Worm (Caenorhabditis elegans) whole organism, late embryonic: ENCODE data around the gene ceh-14.

Source experiments
- ahr-1 ChIP-seq: sonication (generic microtip); optimal IDR thresholded peaks from 2 replicates; lab custom pipeline; 2016; ENCODE audit warnings: missing genetic modification characterization, missing compliant biosample characterization
- ceh-31 ChIP-seq: sonication (generic microtip); optimal IDR thresholded peaks from 2 replicates; lab custom pipeline; 2016; ENCODE audit warnings: missing genetic modification characterization, missing compliant biosample characterization
- ets-4 ChIP-seq: sonication (generic microtip); optimal IDR thresholded peaks from 2 replicates; lab custom pipeline; 2016; ENCODE audit warnings: missing genetic modification characterization, missing compliant biosample characterization
- fax-1 ChIP-seq: sonication (generic microtip); optimal IDR thresholded peaks from 2 replicates; lab custom pipeline; 2016; ENCODE audit warnings: missing genotype, missing genetic modification characterization, missing compliant biosample characterization
- fkh-10 ChIP-seq: fragments of 150-350 bp; optimal IDR thresholded peaks from 2 replicates; lab custom pipeline; 2014; ENCODE audit warnings: missing biosample characterization, missing genetic modification reagents, missing genetic modification characterization
- hlh-15 ChIP-seq: sonication (generic microtip); optimal IDR thresholded peaks from 2 replicates; lab custom pipeline; 2016; ENCODE audit warnings: missing genetic modification characterization, missing compliant biosample characterization
- pha-2 ChIP-seq: sonication (generic microtip); optimal IDR thresholded peaks from 2 replicates; lab custom pipeline; 2017; ENCODE audit warnings: mild to moderate bottlenecking, missing genetic modification characterization, missing compliant biosample characterization
- sox-2 ChIP-seq: fragments of 200-800 bp; sonication (Bioruptor generic); IDR thresholded peaks from 2 replicates; pipeline ENCODE4 v1.3.6; 2022; ENCODE audit warnings: missing genetic modification reagents, missing genetic modification characterization, missing compliant biosample characterization
- tbx-7 ChIP-seq: sonication (generic microtip); optimal IDR thresholded peaks from 2 replicates; lab custom pipeline; 2016; ENCODE audit warnings: missing genotype, missing genetic modification characterization, missing compliant biosample characterization
- unc-3 ChIP-seq, 2 experiments: fragments of 200-800 bp in 1 of 2; sonication (Bioruptor generic) in 1 of 2; sonication (generic microtip) in 1 of 2; conservative IDR thresholded peaks in 1 of 2; optimal IDR thresholded peaks in 1 of 2; 2 replicates each; pipeline versions ENCODE4 v1.3.6 to Lab custom; 2016 to 2022; ENCODE audit warnings: missing compliant biosample characterization in 2 of 2, missing genetic modification characterization in 2 of 2, missing genetic modification reagents in 1 of 2
- unc-55 ChIP-seq: sonication (generic microtip); optimal IDR thresholded peaks from 2 replicates; lab custom pipeline; 2017; ENCODE audit warnings: missing biosample characterization, missing genetic modification reagents, missing genetic modification characterization

ce11 chrX:7554326-7554725, 21.8 kb upstream of the ceh-14 start, which contains the start of gene F46C8.8:
- TF ChIP-seq pha-2 (tag; lab: Kevin White, UChicago), result no peak
- TF ChIP-seq unc-3 (GFP tag; conservative IDR thresholded peaks at IDR 0.05; lab: Robert Waterston, UW), result no peak
- TF ChIP-seq unc-3 (tag; optimal IDR thresholded peaks at IDR 0.05; lab: Kevin White, UChicago), result no peak
- no peak for TF ChIP-seq fax-1 (tag; lab: Kevin White, UChicago)
- TF ChIP-seq ceh-31, result no peak
- no peak for TF ChIP-seq hlh-15
- no peak for TF ChIP-seq unc-55
- TF ChIP-seq ets-4, result no peak
- no peak for TF ChIP-seq tbx-7 (tag; lab: Kevin White, UChicago)
- no peak for TF ChIP-seq fkh-10 (GFP tag; lab: Kevin White, UChicago)
- no peak for TF ChIP-seq ahr-1 (tag; lab: Kevin White, UChicago)
- no peak for TF ChIP-seq sox-2 (GFP tag; lab: Robert Waterston, UW)
